Worm (Caenorhabditis elegans): Measurements from ENCODE around the gene F53C11.9.

Gene F53C11.9

ce11 chrV:13777857-13778256 is at the start of gene F53C11.9:
Gene F53C11.9, plus strand, starts transcription at chrV:13778015.
- no peak for TF ChIP-seq skn-1 (tag; optimal IDR thresholded peaks at IDR 0.05)
- peak; percentile 32 for TF ChIP-seq unc-62 (GFP tag; optimal IDR thresholded peaks at IDR 0.05)
- peak; percentile 52 for TF ChIP-seq pha-4 (tag; optimal IDR thresholded peaks at IDR 0.05)
- TF ChIP-seq daf-12 (tag; optimal IDR thresholded peaks at IDR 0.05): no peak
- peak; percentile 10 for TF ChIP-seq nfya-1 (tag; optimal IDR thresholded peaks at IDR 0.05; ENCODE audit: insufficient read depth)
- TF ChIP-seq sea-2 (GFP tag; optimal IDR thresholded peaks at IDR 0.05): no peak
- no peak for TF ChIP-seq nhr-12 (tag; optimal IDR thresholded peaks at IDR 0.05)
- TF ChIP-seq lin-39 (tag; optimal IDR thresholded peaks at IDR 0.05): peak; percentile 72
- TF ChIP-seq egl-5 (tag; optimal IDR thresholded peaks at IDR 0.05): peak; percentile 96
- no peak for TF ChIP-seq nhr-11 (tag; optimal IDR thresholded peaks at IDR 0.05)

ce11 chrV:13730762-13731161 is 47.1 kb upstream of the F53C11.9 start, which contains the start of gene dct-17:
Gene dct-17, minus strand, starts transcription at chrV:13730784.
- peak; percentile 58 for TF ChIP-seq elt-2 (tag; optimal IDR thresholded peaks at IDR 0.05)
- no peak for TF ChIP-seq mdl-1 (tag; optimal IDR thresholded peaks at IDR 0.05)
- no peak for TF ChIP-seq nhr-43 (tag; optimal IDR thresholded peaks at IDR 0.05; ENCODE audit: poor library complexity, severe bottlenecking)
- TF ChIP-seq pqm-1 (tag; optimal IDR thresholded peaks at IDR 0.05): peak; percentile 35

ce11 chrV:13736147-13736546 is 41.7 kb upstream of the F53C11.9 start, which contains the start of gene F35E12.6:
Gene F35E12.6, minus strand, starts transcription at chrV:13736247.
- no peak for TF ChIP-seq elt-3 (tag; optimal IDR thresholded peaks at IDR 0.05)
- TF ChIP-seq elt-2 (tag; optimal IDR thresholded peaks at IDR 0.05): peak; percentile 36

ce11 chrV:13738374-13738773 is 39.4 kb upstream of the F53C11.9 start, which contains the start of gene irg-5:
Gene irg-5, minus strand, starts transcription at chrV:13738474.
- no peak for TF ChIP-seq egl-27 (tag; optimal IDR thresholded peaks at IDR 0.05)
- no peak for TF ChIP-seq ZK546.5 (tag; optimal IDR thresholded peaks at IDR 0.05)
- TF ChIP-seq ama-1 (optimal IDR thresholded peaks at IDR 0.05): no peak
- no peak for TF ChIP-seq sea-2 (GFP tag; optimal IDR thresholded peaks at IDR 0.05)
- no peak for TF ChIP-seq fkh-2 (tag; optimal IDR thresholded peaks at IDR 0.05)
- no peak for TF ChIP-seq aly-2 (tag; optimal IDR thresholded peaks at IDR 0.05)
- TF ChIP-seq hmg-11 (tag; optimal IDR thresholded peaks at IDR 0.05): no peak
- TF ChIP-seq jun-1 (tag; optimal IDR thresholded peaks at IDR 0.05): no peak
- TF ChIP-seq R02D3.7 (tag; optimal IDR thresholded peaks at IDR 0.05): no peak
- TF ChIP-seq ztf-4 (tag; optimal IDR thresholded peaks at IDR 0.05): no peak
- no peak for TF ChIP-seq nhr-76 (tag; optimal IDR thresholded peaks at IDR 0.05)
- TF ChIP-seq nfya-1 (tag; optimal IDR thresholded peaks at IDR 0.05; ENCODE audit: insufficient read depth): no peak
- TF ChIP-seq nhr-28 (tag; optimal IDR thresholded peaks at IDR 0.05): no peak
- TF ChIP-seq nhr-77 (tag; optimal IDR thresholded peaks at IDR 0.05): no peak
- no peak for TF ChIP-seq eor-1 (tag; optimal IDR thresholded peaks at IDR 0.05)
- TF ChIP-seq nhr-237 (tag; optimal IDR thresholded peaks at IDR 0.05): no peak
- TF ChIP-seq nhr-23 (tag; optimal IDR thresholded peaks at IDR 0.05): no peak
- TF ChIP-seq mdl-1 (tag; optimal IDR thresholded peaks at IDR 0.05): no peak
- TF ChIP-seq elt-1 (tag; optimal IDR thresholded peaks at IDR 0.05): no peak

ce11 chrV:13739901-13740300 is 37.9 kb upstream of the F53C11.9 start:
- TF ChIP-seq elt-2 (tag; optimal IDR thresholded peaks at IDR 0.05) (peak; percentile 86), pqm-1 (tag; optimal IDR thresholded peaks at IDR 0.05) (peak; percentile 80), aly-2 (tag; optimal IDR thresholded peaks at IDR 0.05) (no peak), sea-2 (GFP tag; optimal IDR thresholded peaks at IDR 0.05) (no peak)

ce11 chrV:13744901-13745300 is 32.9 kb upstream of the F53C11.9 start, which contains the start of gene F35E12.9:
Gene F35E12.9, minus strand, starts transcription at chrV:13745127.
- TF ChIP-seq nhr-77 (tag; optimal IDR thresholded peaks at IDR 0.05) (no peak), jun-1 (tag; optimal IDR thresholded peaks at IDR 0.05) (peak; percentile 49), pha-4 (tag; optimal IDR thresholded peaks at IDR 0.05) (peak; percentile 61), tbx-2 (tag; optimal IDR thresholded peaks at IDR 0.05) (no peak), elt-3 (tag; optimal IDR thresholded peaks at IDR 0.05) (no peak), pqm-1 (tag; optimal IDR thresholded peaks at IDR 0.05) (peak; percentile 94), mdl-1 (tag; optimal IDR thresholded peaks at IDR 0.05) (no peak), nhr-25 (tag; optimal IDR thresholded peaks at IDR 0.05) (no peak), ama-1 (optimal IDR thresholded peaks at IDR 0.05) (no peak), zag-1 (tag; optimal IDR thresholded peaks at IDR 0.05) (no peak), elt-2 (tag; optimal IDR thresholded peaks at IDR 0.05) (peak; percentile 95)

Data from whole organism, L3 larva.